Fruit fly (Drosophila melanogaster) whole organism, embryonic: ENCODE results near the gene CG5181.
A peak's percentile ranks its signal among the peaks of the same experiment; 100 is the strongest.

Source experiments
- ATbp ChIP-seq: fragments of 200-800 bp; sonication (Bioruptor generic); optimal IDR thresholded peaks from 2 replicates; lab custom pipeline; 2017; ENCODE audit warnings: missing biosample characterization, mild to moderate bottlenecking, missing genetic modification characterization, missing genetic modification reagents
- Adf1 ChIP-seq: fragments of 200-800 bp; sonication (Bioruptor generic); IDR thresholded peaks from 2 replicates; pipeline ENCODE4 v1.3.6; 2022; ENCODE audit warnings: missing biosample characterization, missing genetic modification characterization
- Bdp1 ChIP-seq: fragments of 200-800 bp; sonication (Bioruptor generic); optimal IDR thresholded peaks from 3 replicates; lab custom pipeline; 2016; ENCODE audit warnings: missing biosample characterization, missing genetic modification characterization
- Bgb ChIP-seq: fragments of 200-800 bp; sonication (Bioruptor generic); IDR thresholded peaks from 2 replicates; pipeline ENCODE4 v1.3.6; 2022; ENCODE audit warnings: missing biosample characterization, missing genetic modification characterization; ENCODE audit not compliant: partially characterized antibody
- CG1024 ChIP-seq: fragments of 200-800 bp; sonication (Bioruptor generic); IDR thresholded peaks from 2 replicates; pipeline ENCODE4 v1.3.6; 2022; ENCODE audit warnings: missing biosample characterization, missing genetic modification characterization
- CG12391 ChIP-seq: fragments of 200-800 bp; sonication (Bioruptor generic); optimal IDR thresholded peaks from 3 replicates; lab custom pipeline; 2018; ENCODE audit warnings: missing biosample characterization, mild to moderate bottlenecking, missing genetic modification characterization, moderate library complexity
- CG14667 ChIP-seq: fragments of 200-800 bp; sonication (Bioruptor generic); IDR thresholded peaks from 2 replicates; pipeline ENCODE4 v1.3.6; 2022; ENCODE audit warnings: missing biosample characterization, missing genetic modification characterization
- CG16815 ChIP-seq: fragments of 200-800 bp; sonication (Bioruptor generic); optimal IDR thresholded peaks from 3 replicates; lab custom pipeline; 2017; ENCODE audit warnings: missing biosample characterization, mild to moderate bottlenecking, missing genetic modification characterization
- CG18011 ChIP-seq: fragments of 200-800 bp; sonication (Bioruptor generic); optimal IDR thresholded peaks from 2 replicates; lab custom pipeline; 2017; ENCODE audit warnings: missing biosample characterization, missing genetic modification characterization, mild to moderate bottlenecking, moderate library complexity, missing genotype
- CG2199 ChIP-seq: fragments of 200-800 bp; sonication (Bioruptor generic); IDR thresholded peaks from 3 replicates; pipeline ENCODE4 v1.3.6; 2022; ENCODE audit warnings: missing biosample characterization, missing genetic modification characterization
- CG31224 ChIP-seq: fragments of 200-800 bp; sonication (Bioruptor generic); IDR thresholded peaks from 2 replicates; pipeline ENCODE4 v1.3.6; 2022; ENCODE audit warnings: missing biosample characterization, missing genetic modification characterization
- CG31441 ChIP-seq: fragments of 200-800 bp; sonication (Bioruptor generic); IDR thresholded peaks from 2 replicates; pipeline ENCODE4 v1.3.6; 2022; ENCODE audit warnings: missing biosample characterization, missing genetic modification characterization
- CG32532 ChIP-seq: fragments of 200-800 bp; sonication (Bioruptor generic); IDR thresholded peaks from 2 replicates; pipeline ENCODE4 v1.3.6; 2022; ENCODE audit warnings: missing biosample characterization, missing genetic modification characterization
- CG32767 ChIP-seq: fragments of 200-800 bp; sonication (Bioruptor generic); IDR thresholded peaks from 2 replicates; pipeline ENCODE4 v1.3.6; 2022; ENCODE audit warnings: missing biosample characterization, missing genetic modification characterization
- CG4424 ChIP-seq: fragments of 200-800 bp; sonication (Bioruptor generic); optimal IDR thresholded peaks from 3 replicates; lab custom pipeline; 2016; ENCODE audit warnings: missing biosample characterization, missing genetic modification characterization
- CG4820 ChIP-seq: fragments of 200-800 bp; sonication (Bioruptor generic); optimal IDR thresholded peaks from 3 replicates; lab custom pipeline; 2016; ENCODE audit warnings: missing biosample characterization, missing genetic modification characterization
- CG5953 ChIP-seq: fragments of 200-800 bp; sonication (Bioruptor generic); IDR thresholded peaks from 2 replicates; pipeline ENCODE4 v1.3.6; 2022; ENCODE audit warnings: missing biosample characterization, missing genetic modification characterization
- CG7987 ChIP-seq: fragments of 200-800 bp; sonication (Bioruptor generic); optimal IDR thresholded peaks from 2 replicates; lab custom pipeline; 2018; ENCODE audit warnings: missing biosample characterization, mild to moderate bottlenecking, missing genetic modification characterization, moderate library complexity
- CG8089 ChIP-seq: fragments of 200-800 bp; sonication (Bioruptor generic); optimal IDR thresholded peaks from 3 replicates; lab custom pipeline; 2016; ENCODE audit warnings: missing biosample characterization, missing genetic modification characterization
- CG8290 ChIP-seq, 3 experiments: fragments of 200-800 bp; sonication (Bioruptor generic); optimal IDR thresholded peaks; 2 replicates each; lab custom pipeline; 2016 to 2019; ENCODE audit warnings: missing biosample characterization in 3 of 3, missing genetic modification characterization in 3 of 3, mild to moderate bottlenecking in 2 of 3, moderate library complexity in 1 of 3
- Dref ChIP-seq: fragments of 200-800 bp; sonication (Bioruptor generic); IDR thresholded peaks from 2 replicates; pipeline ENCODE4 v1.3.6; 2022; ENCODE audit warnings: missing biosample characterization, missing genetic modification characterization
- E2f1 ChIP-seq: fragments of 200-800 bp; sonication (Bioruptor generic); IDR thresholded peaks from 2 replicates; pipeline ENCODE4 v1.3.6; 2022; ENCODE audit warnings: missing biosample characterization, missing genetic modification characterization
- Eip74EF ChIP-seq, 2 experiments: fragments of 200-800 bp in 1 of 2; fragments of >200 bp in 1 of 2; sonication (Bioruptor generic) in 1 of 2; optimal IDR thresholded peaks; 2 replicates each; lab custom pipeline; 2017 to 2019; ENCODE audit warnings: missing biosample characterization in 2 of 2, missing genetic modification characterization in 2 of 2, mild to moderate bottlenecking in 1 of 2, moderate library complexity in 1 of 2
- Elba2 ChIP-seq: fragments of 200-800 bp; sonication (Bioruptor generic); optimal IDR thresholded peaks from 3 replicates; lab custom pipeline; 2016; ENCODE audit warnings: missing biosample characterization, missing genetic modification characterization
- Lhr ChIP-seq: fragments of 200-800 bp; sonication (Bioruptor generic); optimal IDR thresholded peaks from 3 replicates; lab custom pipeline; 2017; ENCODE audit warnings: mild to moderate bottlenecking, missing biosample characterization, missing genetic modification reagents, missing genetic modification characterization
- Mad ChIP-seq: fragments of 200-800 bp; sonication (Bioruptor generic); optimal IDR thresholded peaks from 2 replicates; lab custom pipeline; 2016; ENCODE audit warnings: missing biosample characterization, missing genetic modification characterization
- Neu2 ChIP-seq: fragments of 200-800 bp; sonication (Bioruptor generic); optimal IDR thresholded peaks from 3 replicates; lab custom pipeline; 2016; ENCODE audit warnings: missing biosample characterization, missing genetic modification characterization, borderline replicate concordance
- Pdp1 ChIP-seq, 2 experiments: fragments of 200-800 bp; sonication (Bioruptor generic); optimal IDR thresholded peaks; 3 replicates each; lab custom pipeline; 2016; ENCODE audit warnings: missing biosample characterization in 2 of 2, missing genetic modification characterization in 2 of 2, mild to moderate bottlenecking in 1 of 2, moderate library complexity in 1 of 2
- abd-A ChIP-seq: fragments of 200-800 bp; sonication (Bioruptor generic); optimal IDR thresholded peaks from 3 replicates; lab custom pipeline; 2019; ENCODE audit warnings: missing biosample characterization, mild to moderate bottlenecking, missing genetic modification characterization, moderate library complexity
- bsh ChIP-seq, 2 experiments: fragments of 200-800 bp; sonication (Bioruptor generic); optimal IDR thresholded peaks; 2 replicates each; lab custom pipeline; 2017 to 2018; ENCODE audit warnings: mild to moderate bottlenecking in 2 of 2, missing biosample characterization in 2 of 2, missing genetic modification characterization in 2 of 2, moderate library complexity in 1 of 2
- cas ChIP-seq: fragments of 200-800 bp; sonication (Bioruptor generic); IDR thresholded peaks from 2 replicates; pipeline ENCODE4 v1.3.6; 2022; ENCODE audit warnings: missing biosample characterization, missing genetic modification characterization
- corto ChIP-seq: fragments of 200-800 bp; sonication (Bioruptor generic); optimal IDR thresholded peaks from 2 replicates; lab custom pipeline; 2016; ENCODE audit warnings: missing biosample characterization, mild to moderate bottlenecking, missing genetic modification characterization, moderate library complexity
- danr ChIP-seq: fragments of 200-800 bp; sonication (Bioruptor generic); IDR thresholded peaks from 2 replicates; pipeline ENCODE4 v1.3.6; 2022; ENCODE audit warnings: missing biosample characterization, missing genetic modification characterization
- dm ChIP-seq: fragments of 200-800 bp; sonication (Bioruptor generic); optimal IDR thresholded peaks from 3 replicates; lab custom pipeline; 2016; ENCODE audit warnings: missing biosample characterization, missing genetic modification characterization
- dmrt11E ChIP-seq: fragments of 200-800 bp; sonication (Bioruptor generic); optimal IDR thresholded peaks from 3 replicates; lab custom pipeline; 2018; ENCODE audit warnings: missing biosample characterization, mild to moderate bottlenecking, missing genetic modification characterization, moderate library complexity
- exex ChIP-seq: fragments of 200-800 bp; sonication (Bioruptor generic); optimal IDR thresholded peaks from 4 replicates; lab custom pipeline; 2018; ENCODE audit warnings: missing biosample characterization, mild to moderate bottlenecking, missing genetic modification characterization, moderate library complexity
- grau ChIP-seq: fragments of 200-800 bp; optimal IDR thresholded peaks from 3 replicates; lab custom pipeline; 2019; ENCODE audit warnings: missing biosample characterization, mild to moderate bottlenecking, missing genetic modification characterization, moderate library complexity
- hb ChIP-seq: fragments of 200-800 bp; sonication (Bioruptor generic); IDR thresholded peaks from 3 replicates; pipeline ENCODE4 v1.3.6; 2022; ENCODE audit warnings: missing biosample characterization, missing genetic modification characterization; ENCODE audit not compliant: partially characterized antibody
- insv ChIP-seq, 2 experiments: fragments of 200-800 bp; sonication (Bioruptor generic); optimal IDR thresholded peaks; 3 replicates each; lab custom pipeline; 2016 to 2018; ENCODE audit warnings: missing biosample characterization in 2 of 2, missing genetic modification characterization in 2 of 2
- kah ChIP-seq: fragments of 200-800 bp; sonication (Bioruptor generic); optimal IDR thresholded peaks from 2 replicates; lab custom pipeline; 2018; ENCODE audit warnings: missing biosample characterization, mild to moderate bottlenecking, missing genetic modification characterization
- kni ChIP-seq: fragments of 200-800 bp; sonication (Bioruptor generic); optimal IDR thresholded peaks from 3 replicates; lab custom pipeline; 2017; ENCODE audit warnings: mild to moderate bottlenecking, missing biosample characterization, missing genetic modification reagents, missing genetic modification characterization
- nau ChIP-seq: fragments of 200-800 bp; sonication (Bioruptor generic); optimal IDR thresholded peaks from 3 replicates; lab custom pipeline; 2017; ENCODE audit warnings: missing biosample characterization, mild to moderate bottlenecking, missing genetic modification characterization, missing genetic modification reagents
- odd ChIP-seq: fragments of 200-800 bp; sonication (Bioruptor generic); optimal IDR thresholded peaks from 2 replicates; lab custom pipeline; 2017; ENCODE audit warnings: missing biosample characterization, mild to moderate bottlenecking, missing genetic modification characterization
- repo ChIP-seq: fragments of 200-800 bp; sonication (Bioruptor generic); optimal IDR thresholded peaks from 2 replicates; lab custom pipeline; 2016; ENCODE audit warnings: missing biosample characterization, missing genetic modification characterization
- salm ChIP-seq: fragments of 200-800 bp; sonication (Bioruptor generic); optimal IDR thresholded peaks from 2 replicates; lab custom pipeline; 2018; ENCODE audit warnings: missing biosample characterization, mild to moderate bottlenecking, missing genetic modification characterization
- shn ChIP-seq: fragments of 200-800 bp; sonication (Bioruptor generic); optimal IDR thresholded peaks from 3 replicates; lab custom pipeline; 2016; ENCODE audit warnings: missing biosample characterization, missing genetic modification characterization
- sim ChIP-seq: fragments of 200-800 bp; sonication (Bioruptor generic); IDR thresholded peaks from 2 replicates; pipeline ENCODE4 v1.3.6; 2022; ENCODE audit warnings: missing biosample characterization, missing genetic modification characterization
- tna ChIP-seq: fragments of 200-800 bp; sonication (Bioruptor generic); IDR thresholded peaks from 2 replicates; pipeline ENCODE4 v1.3.6; 2022; ENCODE audit warnings: missing biosample characterization, missing genetic modification characterization; ENCODE audit not compliant: partially characterized antibody
- tx ChIP-seq: fragments of 200-800 bp; sonication (Bioruptor generic); optimal IDR thresholded peaks from 2 replicates; lab custom pipeline; 2016; ENCODE audit warnings: missing biosample characterization, missing genetic modification characterization
- zfh2 ChIP-seq: fragments of 200-800 bp; sonication (Bioruptor generic); optimal IDR thresholded peaks from 2 replicates; lab custom pipeline; 2016; ENCODE audit warnings: missing biosample characterization, missing genetic modification characterization

CG5181 gene

DNA sequence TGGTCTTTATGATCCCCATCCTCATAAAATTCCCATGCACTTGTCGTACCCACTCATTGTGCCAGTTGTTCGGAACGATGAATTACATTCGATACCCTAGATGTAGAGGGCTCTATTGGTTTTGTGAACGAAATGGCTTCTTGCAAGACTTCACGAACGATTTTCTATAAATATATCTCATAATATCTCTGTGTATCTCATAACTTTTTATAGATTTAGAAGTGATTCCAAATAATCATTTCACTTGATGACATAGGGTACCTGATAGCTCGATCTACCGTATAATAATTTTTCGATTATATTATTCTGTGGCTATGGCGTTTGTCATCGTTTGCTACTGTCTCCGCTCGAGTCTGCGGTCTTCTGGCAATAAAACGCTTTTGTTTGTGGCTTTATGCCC lies 12.6 kb downstream of the CG5181 start (continued):
- TF ChIP-seq tx (GFP tag; lab: Kevin White, UChicago) (no peak), odd (GFP tag; lab: Kevin White, UChicago) (peak; percentile 18), exex (no peak), abd-A (tag; lab: Kevin White, UChicago) (peak; percentile 25), CG14667 (GFP tag; lab: Robert Waterston, UW) (peak; percentile 75), E2f1 (peak; percentile 81), Eip74EF (GFP tag; optimal IDR thresholded peaks at IDR 0.05; lab: Kevin White, UChicago) (peak in 1 of 2 experiments; percentile 21), Pdp1 (GFP tag; optimal IDR thresholded peaks at IDR 0.05; lab: Kevin White, UChicago) (peak; percentile 52 to 72), CG8290 (GFP tag; optimal IDR thresholded peaks at IDR 0.05; lab: Kevin White, UChicago) (no peak), CG8290 (tag; optimal IDR thresholded peaks at IDR 0.05; lab: Kevin White, UChicago) (peak in 1 of 2 experiments; percentile 48), Dref (GFP tag; lab: Robert Waterston, UW) (no peak), CG7987 (peak; percentile 35), nau (GFP tag; lab: Kevin White, UChicago) (peak; percentile 13), sim (no peak), bsh (GFP tag; optimal IDR thresholded peaks at IDR 0.05; lab: Kevin White, UChicago) (peak in 1 of 2 experiments; percentile 77), Mad (GFP tag; lab: Kevin White, UChicago) (no peak), cas (GFP tag; lab: Robert Waterston, UW) (peak; percentile 66), CG5953 (GFP tag; lab: Robert Waterston, UW) (peak; percentile 54), insv (GFP tag; optimal IDR thresholded peaks at IDR 0.05; lab: Kevin White, UChicago) (no peak), shn (GFP tag; lab: Kevin White, UChicago) (no peak), CG31441 (GFP tag; lab: Robert Waterston, UW) (peak; percentile 67), dm (no peak), Bgb (GFP tag; lab: Robert Waterston, UW) (no peak), CG4424 (GFP tag; lab: Kevin White, UChicago) (peak; percentile 53), Lhr (no peak), danr (peak; percentile 51; the same call in 1 of the 2 replicates), Bdp1 (GFP tag; lab: Kevin White, UChicago) (no peak), Elba2 (GFP tag; lab: Kevin White, UChicago) (no peak), CG31224 (GFP tag; lab: Robert Waterston, UW) (peak; percentile 44; the same call in 1 of the 2 replicates), CG32532 (peak; percentile 88), kni (GFP tag; lab: Kevin White, UChicago) (no peak), repo (GFP tag; lab: Kevin White, UChicago) (no peak), CG4820 (GFP tag; lab: Kevin White, UChicago) (peak; percentile 18), Neu2 (GFP tag; lab: Kevin White, UChicago) (no peak), hb (no peak), ATbp (GFP tag; lab: Kevin White, UChicago) (peak; percentile 50), CG18011 (GFP tag; lab: Kevin White, UChicago) (peak; percentile 22), grau (tag; lab: Kevin White, UChicago) (peak; percentile 62), CG1024 (GFP tag; lab: Robert Waterston, UW) (peak; percentile 58), CG2199 (no peak), corto (GFP tag; lab: Kevin White, UChicago) (no peak), zfh2 (GFP tag; lab: Kevin White, UChicago) (peak; percentile 26), CG12391 (tag; lab: Kevin White, UChicago) (peak; percentile 64), tna (GFP tag; lab: Robert Waterston, UW) (no peak), dmrt11E (peak; percentile 15), CG16815 (GFP tag; lab: Kevin White, UChicago) (peak; percentile 41), CG8089 (peak; percentile 39), kah (GFP tag; lab: Kevin White, UChicago) (no peak), Adf1 (GFP tag; lab: Robert Waterston, UW) (no peak), CG32767 (GFP tag; lab: Robert Waterston, UW) (peak; percentile 63; the same call in 1 of the 2 replicates), salm (tag; lab: Kevin White, UChicago) (peak; percentile 25)
